Fruit fly (Drosophila melanogaster) whole organism, adult: ENCODE data around the gene CG15296.

Experiments used
- CG11617 ChIP-seq: fragments of 200-800 bp; sonication (Bioruptor generic); optimal IDR thresholded peaks from 2 replicates; lab custom pipeline; 2017; ENCODE audit warnings: mild to moderate bottlenecking, missing biosample characterization, missing genetic modification reagents, missing genetic modification characterization
- CG12768 ChIP-seq: fragments of 200-800 bp; sonication (Bioruptor generic); optimal IDR thresholded peaks from 2 replicates; lab custom pipeline; 2017; ENCODE audit warnings: missing biosample characterization, missing genetic modification characterization, mild to moderate bottlenecking, moderate library complexity, missing genetic modification reagents
- CG14711 ChIP-seq: fragments of 200-800 bp; sonication (Bioruptor generic); optimal IDR thresholded peaks from 2 replicates; lab custom pipeline; 2018; ENCODE audit warnings: missing biosample characterization, mild to moderate bottlenecking, missing genetic modification characterization, moderate library complexity
- CG1620 ChIP-seq: fragments of 200-800 bp; sonication (Bioruptor generic); optimal IDR thresholded peaks from 2 replicates; lab custom pipeline; 2016; ENCODE audit warnings: missing biosample characterization, missing genetic modification characterization
- CG33017 ChIP-seq: fragments of 200-800 bp; sonication (Bioruptor generic); optimal IDR thresholded peaks from 2 replicates; lab custom pipeline; 2018; ENCODE audit warnings: missing biosample characterization, mild to moderate bottlenecking, missing genetic modification characterization, moderate library complexity
- CG5204 ChIP-seq: fragments of 200-800 bp; sonication (Bioruptor generic); optimal IDR thresholded peaks from 2 replicates; lab custom pipeline; 2016; ENCODE audit warnings: missing biosample characterization, missing genetic modification characterization
- CG7045 ChIP-seq: fragments of 200-800 bp; sonication (Bioruptor generic); optimal IDR thresholded peaks from 2 replicates; lab custom pipeline; 2017; ENCODE audit warnings: missing biosample characterization, mild to moderate bottlenecking, missing genetic modification characterization
- CG7101 ChIP-seq: fragments of 200-800 bp; sonication (Bioruptor generic); optimal IDR thresholded peaks from 2 replicates; lab custom pipeline; 2018; ENCODE audit warnings: missing biosample characterization, mild to moderate bottlenecking, missing genetic modification characterization, moderate library complexity
- Clk ChIP-seq: fragments of 200-800 bp; sonication (Bioruptor generic); optimal IDR thresholded peaks from 2 replicates; lab custom pipeline; 2017; ENCODE audit warnings: missing biosample characterization, missing genetic modification characterization
- Crg-1 ChIP-seq: fragments of 200-800 bp; sonication (Bioruptor generic); optimal IDR thresholded peaks from 2 replicates; lab custom pipeline; 2016; ENCODE audit warnings: missing biosample characterization, missing genetic modification characterization
- Hr96 ChIP-seq: fragments of 200-800 bp; sonication (Bioruptor generic); optimal IDR thresholded peaks from 2 replicates; lab custom pipeline; 2016; ENCODE audit warnings: missing biosample characterization, missing genetic modification characterization
- Mnt ChIP-seq: fragments of 200-800 bp; sonication (Bioruptor generic); optimal IDR thresholded peaks from 2 replicates; lab custom pipeline; 2016; ENCODE audit warnings: missing biosample characterization, mild to moderate bottlenecking, missing genetic modification characterization
- bab1 ChIP-seq: fragments of 200-800 bp; sonication (Bioruptor generic); optimal IDR thresholded peaks from 3 replicates; lab custom pipeline; 2019; ENCODE audit warnings: missing biosample characterization, mild to moderate bottlenecking, missing genetic modification characterization, moderate library complexity
- cic ChIP-seq: fragments of 200-800 bp; sonication (Bioruptor generic); optimal IDR thresholded peaks from 2 replicates; lab custom pipeline; 2017; ENCODE audit warnings: missing biosample characterization, mild to moderate bottlenecking, missing genetic modification characterization, moderate library complexity
- cnc ChIP-seq, 2 experiments: fragments of >200 bp; optimal IDR thresholded peaks; 2 replicates each; lab custom pipeline; 2017
- kay ChIP-seq: fragments of 200-800 bp; sonication (Bioruptor generic); peaks from one replicate; lab custom pipeline; 2016; ENCODE audit warnings: missing biosample characterization, missing genetic modification characterization, borderline replicate concordance
- ovo ChIP-seq: fragments of 200-800 bp; sonication (Bioruptor generic); optimal IDR thresholded peaks from 2 replicates; lab custom pipeline; 2016; ENCODE audit warnings: missing biosample characterization, missing genetic modification characterization
- pad ChIP-seq: fragments of 200-800 bp; sonication (Bioruptor generic); optimal IDR thresholded peaks from 3 replicates; lab custom pipeline; 2017; ENCODE audit warnings: missing biosample characterization, missing genetic modification characterization, mild to moderate bottlenecking, moderate library complexity, missing genetic modification reagents
- tj ChIP-seq: fragments of 200-800 bp; sonication (Bioruptor generic); optimal IDR thresholded peaks from 3 replicates; lab custom pipeline; 2017; ENCODE audit warnings: missing biosample characterization, mild to moderate bottlenecking, missing genetic modification characterization, moderate library complexity
- toe ChIP-seq: fragments of 200-800 bp; sonication (Bioruptor generic); optimal IDR thresholded peaks from 2 replicates; lab custom pipeline; 2016; ENCODE audit warnings: missing biosample characterization, missing genetic modification characterization

CG15296 gene

dm6 chrX:10549050-10549449 lies 17.3 kb downstream of the CG15296 start:
- TF ChIP-seq bab1 (GFP tag; lab: Kevin White, UChicago), result no peak
- no peak for TF ChIP-seq toe (GFP tag; lab: Kevin White, UChicago)
- no peak for TF ChIP-seq CG12768 (GFP tag; lab: Kevin White, UChicago)
- TF ChIP-seq Mnt, result no peak
- TF ChIP-seq kay (GFP tag; lab: Kevin White, UChicago), result no peak
- TF ChIP-seq tj (GFP tag; lab: Kevin White, UChicago), result no peak
- no peak for TF ChIP-seq CG11617 (GFP tag; lab: Kevin White, UChicago)
- TF ChIP-seq CG33017, result no peak
- TF ChIP-seq Crg-1, result no peak
- TF ChIP-seq CG1620 (GFP tag; lab: Kevin White, UChicago), result no peak
- TF ChIP-seq CG14711 (tag; lab: Kevin White, UChicago), result no peak
- TF ChIP-seq Hr96 (GFP tag; lab: Kevin White, UChicago), result no peak
- no peak for TF ChIP-seq cnc (optimal IDR thresholded peaks at IDR 0.05; lab: Kevin White, UChicago)
- no peak for TF ChIP-seq pad (GFP tag; lab: Kevin White, UChicago)
- TF ChIP-seq CG7101 (tag; lab: Kevin White, UChicago), result no peak
- TF ChIP-seq cic (GFP tag; lab: Kevin White, UChicago), result no peak
- no peak for TF ChIP-seq CG7045 (GFP tag; lab: Kevin White, UChicago)
- no peak for TF ChIP-seq Clk (GFP tag; lab: Kevin White, UChicago)

- TF ChIP-seq tj (GFP tag; lab: Kevin White, UChicago), result no peak
- no peak for TF ChIP-seq CG7045 (GFP tag; lab: Kevin White, UChicago)
- no peak for TF ChIP-seq CG5204 (GFP tag; lab: Kevin White, UChicago)
- no peak for TF ChIP-seq CG33017
- TF ChIP-seq cnc (optimal IDR thresholded peaks at IDR 0.05; lab: Kevin White, UChicago), result no peak
- no peak for TF ChIP-seq Mnt
- TF ChIP-seq Clk (GFP tag; lab: Kevin White, UChicago), result no peak
- no peak for TF ChIP-seq bab1 (GFP tag; lab: Kevin White, UChicago)
- no peak for TF ChIP-seq CG14711 (tag; lab: Kevin White, UChicago)
- no peak for TF ChIP-seq kay (GFP tag; lab: Kevin White, UChicago)
- no peak for TF ChIP-seq CG1620 (GFP tag; lab: Kevin White, UChicago)
- TF ChIP-seq cic (GFP tag; lab: Kevin White, UChicago), result no peak
- no peak for TF ChIP-seq toe (GFP tag; lab: Kevin White, UChicago)
- TF ChIP-seq pad (GFP tag; lab: Kevin White, UChicago), result no peak
- no peak for TF ChIP-seq CG12768 (GFP tag; lab: Kevin White, UChicago)
Observed at dm6 chrX:10547857-10548135, 18.6 kb downstream of the CG15296 start.

DNA sequence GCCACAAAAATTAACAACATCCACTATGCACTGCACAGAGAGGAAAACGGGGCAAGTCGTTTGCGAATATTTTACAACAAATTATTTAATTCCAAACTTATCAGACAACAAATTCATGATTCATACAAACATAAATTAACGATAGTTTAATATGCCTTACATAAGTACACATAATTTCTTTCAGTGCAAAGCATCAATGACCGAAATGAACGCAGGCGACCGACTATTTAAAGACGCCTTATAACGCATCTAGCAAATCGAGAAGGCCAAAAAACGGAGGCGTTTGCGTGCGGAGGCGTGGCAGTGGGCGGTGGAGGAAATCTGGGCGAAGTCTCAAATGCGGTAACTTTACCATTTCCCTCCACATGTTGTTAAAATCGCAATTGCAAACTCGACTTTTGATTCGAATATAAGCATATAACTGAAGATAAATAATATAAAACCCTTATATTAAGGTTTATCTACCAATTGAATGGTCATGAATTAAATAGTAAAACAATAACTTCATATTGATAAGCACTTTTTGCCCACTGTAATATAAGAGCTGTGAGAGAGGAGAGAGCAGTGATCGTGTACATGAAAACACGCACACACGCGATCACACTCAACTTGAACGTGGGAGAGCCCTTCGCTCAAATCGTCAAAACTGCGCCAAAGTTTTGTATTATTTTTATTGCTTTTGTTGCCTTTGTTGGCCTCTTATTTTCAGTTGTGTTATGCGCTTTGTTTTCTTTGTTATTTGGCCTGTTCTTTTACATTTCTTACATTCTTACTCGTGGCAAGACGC lies 19.1 kb downstream of the CG15296 start:
- TF ChIP-seq cic (GFP tag; lab: Kevin White, UChicago) (no peak), ovo (no peak), Crg-1 (peak; percentile 60), CG33017 (peak; percentile 53), CG11617 (GFP tag; lab: Kevin White, UChicago) (peak; percentile 71), pad (GFP tag; lab: Kevin White, UChicago) (peak; percentile 68), Hr96 (GFP tag; lab: Kevin White, UChicago) (peak; percentile 69), CG7045 (GFP tag; lab: Kevin White, UChicago) (peak; percentile 77), Mnt (no peak), CG5204 (GFP tag; lab: Kevin White, UChicago) (peak; percentile 57), CG7101 (tag; lab: Kevin White, UChicago) (peak; percentile 72), CG12768 (GFP tag; lab: Kevin White, UChicago) (peak; percentile 6), CG1620 (GFP tag; lab: Kevin White, UChicago) (peak; percentile 76), toe (GFP tag; lab: Kevin White, UChicago) (peak; percentile 54), CG14711 (tag; lab: Kevin White, UChicago) (peak; percentile 79), tj (GFP tag; lab: Kevin White, UChicago) (no peak), bab1 (GFP tag; lab: Kevin White, UChicago) (peak; percentile 88), cnc (optimal IDR thresholded peaks at IDR 0.05; lab: Kevin White, UChicago) (no peak), Clk (GFP tag; lab: Kevin White, UChicago) (peak; percentile 10), kay (GFP tag; lab: Kevin White, UChicago) (no peak)

dm6 chrX:10546631-10547030 lies 19.8 kb downstream of the CG15296 start:
- TF ChIP-seq Mnt (peak; percentile 68), ovo (peak; percentile 39), pad (GFP tag; lab: Kevin White, UChicago) (no peak)

DNA sequence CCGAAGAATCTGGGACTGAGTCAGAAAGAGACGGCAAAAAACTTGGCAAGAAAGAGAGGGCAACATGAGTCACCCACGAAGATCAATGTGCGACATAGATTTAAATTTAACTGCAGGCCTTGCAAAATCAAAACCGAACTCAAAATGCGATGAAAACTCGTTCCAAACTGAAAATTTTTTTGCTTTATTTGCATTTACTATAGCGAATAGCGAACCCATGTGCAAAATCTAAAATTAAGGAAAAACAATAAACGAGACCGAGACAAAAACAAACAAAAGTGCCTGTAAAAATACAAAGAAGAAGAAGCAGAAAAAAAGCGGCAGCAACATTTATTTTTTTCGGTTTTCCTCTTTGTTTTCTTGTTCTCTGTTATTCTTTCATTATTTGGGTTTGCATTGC lies 20.4 kb downstream of the CG15296 start:
- TF ChIP-seq tj (GFP tag; lab: Kevin White, UChicago) (peak; percentile 85), cic (GFP tag; lab: Kevin White, UChicago) (no peak)

dm6 chrX:10544287-10544686 lies 22.1 kb downstream of the CG15296 start:
- TF ChIP-seq toe (GFP tag; lab: Kevin White, UChicago) (no peak), tj (GFP tag; lab: Kevin White, UChicago) (peak; percentile 96)
